Fruit fly (Drosophila melanogaster): ENCODE measurements around the gene CG32152.

The CG32152 gene

DNA sequence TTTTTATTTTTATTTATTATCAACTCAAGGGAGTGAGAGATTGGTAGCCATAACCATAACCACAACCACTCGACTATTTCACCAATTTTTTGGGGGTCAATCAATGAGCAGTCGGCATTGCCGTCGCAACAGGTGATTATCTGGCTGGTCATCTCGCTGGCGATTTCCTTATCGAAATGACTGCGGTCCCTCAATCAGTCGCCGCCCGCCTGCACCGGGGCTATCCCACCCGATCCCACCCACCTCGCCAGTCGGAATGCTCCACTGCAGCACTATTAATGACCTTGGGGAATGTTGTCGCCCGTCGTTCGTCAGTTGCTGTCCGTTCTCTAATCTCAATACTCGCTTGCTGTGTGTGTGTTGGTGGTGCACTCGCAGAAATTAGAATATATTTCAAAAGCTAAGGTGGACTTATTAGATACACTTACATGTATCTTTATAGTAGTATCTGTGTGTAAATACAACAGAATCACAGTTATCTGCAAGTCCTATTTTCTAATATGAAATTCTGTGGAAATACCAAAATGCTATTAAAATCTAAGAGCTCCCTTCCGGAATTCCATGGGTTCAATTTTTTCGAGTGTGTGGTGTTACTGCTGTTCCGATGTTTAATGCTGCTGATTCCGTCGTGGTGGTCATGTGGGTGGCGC, 16.7 kb upstream of the CG32152 start (continued):
- TF ChIP-seq shn (GFP tag; optimal IDR thresholded peaks at IDR 0.05) (peak; percentile 73), nmo (GFP tag; optimal IDR thresholded peaks at IDR 0.05) (peak; percentile 69), Elba2 (GFP tag; optimal IDR thresholded peaks at IDR 0.05) (no peak), CG10366 (GFP tag; IDR thresholded peaks at IDR 0.05) (peak; percentile 28; the same call in 1 of the 2 replicates), CG9727 (GFP tag; optimal IDR thresholded peaks at IDR 0.05) (peak; percentile 56), CrebB (tag; optimal IDR thresholded peaks at IDR 0.05) (no peak), CG17328 (GFP tag; IDR thresholded peaks at IDR 0.05) (no peak), Fer2 (tag; optimal IDR thresholded peaks at IDR 0.05) (no peak), NC2α (GFP tag; optimal IDR thresholded peaks at IDR 0.05) (no peak), nau (GFP tag; optimal IDR thresholded peaks at IDR 0.05) (peak; percentile 10), Ptx1 (GFP tag; IDR thresholded peaks at IDR 0.05) (peak; percentile 70), CG9932 (GFP tag; IDR thresholded peaks at IDR 0.05) (peak; percentile 56), CG6791 (GFP tag; IDR thresholded peaks at IDR 0.05; ENCODE audit: partially characterized antibody) (no peak), Hr51 (GFP tag; optimal IDR thresholded peaks at IDR 0.05) (peak; percentile 42 to 68), Oli (tag; optimal IDR thresholded peaks at IDR 0.05) (peak; percentile 75), ewg (GFP tag; optimal IDR thresholded peaks at IDR 0.05) (peak; percentile 28), CG9215 (GFP tag; IDR thresholded peaks at IDR 0.05) (peak; percentile 68), CG14050 (GFP tag; IDR thresholded peaks at IDR 0.05) (peak; percentile 24; the same call in 1 of the 3 replicates), aop (GFP tag; IDR thresholded peaks at IDR 0.05) (no peak), D19A (tag; optimal IDR thresholded peaks at IDR 0.05) (peak; percentile 64), CG31224 (GFP tag; IDR thresholded peaks at IDR 0.05) (no peak), sqz (GFP tag; optimal IDR thresholded peaks at IDR 0.05) (no peak), Taf1 (GFP tag; IDR thresholded peaks at IDR 0.05) (no peak), jing (GFP tag; optimal IDR thresholded peaks at IDR 0.05) (peak; percentile 22), gcm (GFP tag; optimal IDR thresholded peaks at IDR 0.05) (no peak), crp (GFP tag; optimal IDR thresholded peaks at IDR 0.05) (no peak), oc (tag; optimal IDR thresholded peaks at IDR 0.05) (no peak), CG11560 (tag; IDR thresholded peaks at IDR 0.05) (peak; percentile 45; the same call in 1 of the 3 replicates), CG18599 (GFP tag; optimal IDR thresholded peaks at IDR 0.05) (peak; percentile 86), trh (GFP tag; optimal IDR thresholded peaks at IDR 0.05) (no peak), eve (GFP tag; optimal IDR thresholded peaks at IDR 0.05) (peak in 1 of 2 experiments; percentile 73), Usf (GFP tag; optimal IDR thresholded peaks at IDR 0.05) (peak; percentile 42), YL-1 (GFP tag; optimal IDR thresholded peaks at IDR 0.05) (no peak), Nf-YA (GFP tag; IDR thresholded peaks at IDR 0.05) (no peak), ap (GFP tag; IDR thresholded peaks at IDR 0.05) (0 out of 2 replicates have a peak, but pooled peaks have one; percentile 26), ato (GFP tag; IDR thresholded peaks at IDR 0.05; ENCODE audit: partially characterized antibody) (no peak), CG9817 (tag; optimal IDR thresholded peaks at IDR 0.05) (peak; percentile 72), E2f2 (GFP tag; IDR thresholded peaks at IDR 0.05) (no peak), gcm2 (GFP tag; optimal IDR thresholded peaks at IDR 0.05) (no peak), CG8089 (GFP tag; optimal IDR thresholded peaks at IDR 0.05) (peak; percentile 17), sob (GFP tag; IDR thresholded peaks at IDR 0.05) (peak; percentile 54; the same call in 1 of the 2 replicates), CG2129 (GFP tag; IDR thresholded peaks at IDR 0.05; ENCODE audit: partially characterized antibody) (no peak), CG13894 (tag; optimal IDR thresholded peaks at IDR 0.05) (peak; percentile 49), Deaf1 (tag; optimal IDR thresholded peaks at IDR 0.05) (peak; percentile 53), pfk (GFP tag; optimal IDR thresholded peaks at IDR 0.05) (no peak), CG12769 (tag; optimal IDR thresholded peaks at IDR 0.05) (peak; percentile 70), CG42726 (GFP tag; IDR thresholded peaks at IDR 0.05; ENCODE audit: partially characterized antibody) (no peak), Spps (tag; optimal IDR thresholded peaks at IDR 0.05) (no peak), tio (GFP tag; optimal IDR thresholded peaks at IDR 0.05) (peak; percentile 43)
